Fruit fly (Drosophila melanogaster): ENCODE data around the gene CG31431.

DNA sequence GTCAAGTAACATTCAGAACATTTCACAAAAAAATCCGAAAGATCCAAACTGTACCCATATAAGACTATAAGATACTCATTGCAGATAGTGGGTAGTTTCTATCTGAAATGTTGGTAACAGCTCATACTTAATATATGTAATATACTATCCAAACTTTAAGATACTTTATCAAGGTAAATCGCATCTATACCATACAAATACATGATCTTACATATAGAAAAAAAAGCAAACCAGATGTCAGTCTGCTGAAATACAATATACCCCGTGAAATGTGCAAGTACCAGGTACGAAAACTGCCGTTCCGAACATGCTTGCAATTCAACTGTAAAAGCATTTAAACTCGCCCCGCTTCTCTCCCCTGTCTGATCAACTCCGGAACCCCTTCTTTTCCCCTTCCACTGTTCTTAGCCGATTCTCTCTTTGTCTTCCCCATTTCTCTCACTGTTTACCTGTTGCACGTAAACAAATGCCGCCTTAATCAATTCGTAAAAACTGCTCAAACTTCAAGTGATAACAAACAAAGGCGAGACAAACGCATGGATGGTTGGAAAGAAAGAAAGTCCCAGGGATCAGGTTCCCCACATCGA lies 42.9 kb upstream of the CG31431 start:
- TF ChIP-seq Blimp-1 (GFP tag; optimal IDR thresholded peaks at IDR 0.05) (no peak), fkh (GFP tag; optimal IDR thresholded peaks at IDR 0.05) (no peak), CG11902 (GFP tag; optimal IDR thresholded peaks at IDR 0.05) (peak; percentile 9), Hr38 (GFP tag; optimal IDR thresholded peaks at IDR 0.05) (no peak), Sox102F (GFP tag; optimal IDR thresholded peaks at IDR 0.05) (peak; percentile 71), Hr39 (GFP tag; optimal IDR thresholded peaks at IDR 0.05) (peak; percentile 67), Lpt (GFP tag; optimal IDR thresholded peaks at IDR 0.05) (no peak), Eip75B (GFP tag; optimal IDR thresholded peaks at IDR 0.05) (peak; percentile 25), topi (GFP tag; optimal IDR thresholded peaks at IDR 0.05) (peak; percentile 73), pdm3 (GFP tag; optimal IDR thresholded peaks at IDR 0.05) (peak; percentile 48)

All from whole organism, prepupa.